Fruit fly (Drosophila melanogaster): ENCODE results near the gene Rel.

Gene Rel

dm6 chr3R:9038652-9039051 is 9.1 kb downstream of the Rel start, which contains the start of gene hyx (continued):
- TF ChIP-seq br (optimal IDR thresholded peaks at IDR 0.05) (no peak), CG15011 (GFP tag; optimal IDR thresholded peaks at IDR 0.05) (no peak), CG6654 (GFP tag; optimal IDR thresholded peaks at IDR 0.05) (no peak), ftz-f1 (GFP tag; optimal IDR thresholded peaks at IDR 0.05) (peak; percentile 95), CG1602 (GFP tag; optimal IDR thresholded peaks at IDR 0.05) (no peak), rib (GFP tag; IDR thresholded peaks at IDR 0.05) (no peak), fd3F (GFP tag; optimal IDR thresholded peaks at IDR 0.05) (no peak), CG4328 (GFP tag; optimal IDR thresholded peaks at IDR 0.05) (no peak), fd102C (GFP tag; optimal IDR thresholded peaks at IDR 0.05) (peak; percentile 7), CG7372 (GFP tag; IDR thresholded peaks at IDR 0.05) (no peak), ssp (GFP tag; IDR thresholded peaks at IDR 0.05) (no peak), mam (GFP tag; optimal IDR thresholded peaks at IDR 0.05) (peak; percentile 59), NC2α (GFP tag; optimal IDR thresholded peaks at IDR 0.05) (no peak), CG34376 (GFP tag; optimal IDR thresholded peaks at IDR 0.05) (peak; percentile 31), CG9609 (GFP tag; optimal IDR thresholded peaks at IDR 0.05) (peak; percentile 8), CG7556 (GFP tag; optimal IDR thresholded peaks at IDR 0.05) (peak; percentile 9), CG6175 (GFP tag; IDR thresholded peaks at IDR 0.05) (no peak), CG11723 (GFP tag; optimal IDR thresholded peaks at IDR 0.05) (no peak), ttk (GFP tag; IDR thresholded peaks at IDR 0.05) (peak; percentile 29; the same call in 1 of the 2 replicates), CG3995 (GFP tag; optimal IDR thresholded peaks at IDR 0.05) (no peak), gro (GFP tag; optimal IDR thresholded peaks at IDR 0.05) (peak; percentile 76), CG6689 (GFP tag; IDR thresholded peaks at IDR 0.05) (no peak), CG2889 (GFP tag; IDR thresholded peaks at IDR 0.05) (no peak), CG1792 (GFP tag; optimal IDR thresholded peaks at IDR 0.05) (no peak), CG13624 (GFP tag; optimal IDR thresholded peaks at IDR 0.05) (peak; percentile 49), CG8944 (GFP tag; optimal IDR thresholded peaks at IDR 0.05) (no peak), Usf (GFP tag; optimal IDR thresholded peaks at IDR 0.05) (no peak), CG12104 (GFP tag; optimal IDR thresholded peaks at IDR 0.05) (no peak), CG17802 (tag; optimal IDR thresholded peaks at IDR 0.05) (no peak), prd (optimal IDR thresholded peaks at IDR 0.05) (no peak), prd (GFP tag; IDR thresholded peaks at IDR 0.05) (peak; percentile 38; the same call in 1 of the 3 replicates), zf30C (GFP tag; optimal IDR thresholded peaks at IDR 0.05) (no peak), CG4854 (GFP tag; optimal IDR thresholded peaks at IDR 0.05) (no peak), Spps (tag; optimal IDR thresholded peaks at IDR 0.05) (no peak), z (GFP tag; IDR thresholded peaks at IDR 0.05) (no peak), HLH4C (GFP tag; IDR thresholded peaks at IDR 0.05; ENCODE audit: partially characterized antibody) (peak; percentile 65; the same call in 2 of the 3 replicates), cas (GFP tag; IDR thresholded peaks at IDR 0.05) (0 out of 2 replicates have a peak, but pooled peaks have one; percentile 27), unpg (GFP tag; optimal IDR thresholded peaks at IDR 0.05) (peak; percentile 14), kni (GFP tag; optimal IDR thresholded peaks at IDR 0.05) (no peak), H15 (GFP tag; IDR thresholded peaks at IDR 0.05) (no peak), cwo (GFP tag; optimal IDR thresholded peaks at IDR 0.05) (no peak), pzg (GFP tag; optimal IDR thresholded peaks at IDR 0.05) (peak; percentile 54), stc (GFP tag; IDR thresholded peaks at IDR 0.05) (no peak), CG16863 (GFP tag; optimal IDR thresholded peaks at IDR 0.05) (peak; percentile 9), CG17568 (GFP tag; optimal IDR thresholded peaks at IDR 0.05) (no peak), CG8765 (GFP tag; IDR thresholded peaks at IDR 0.05) (no peak), bcd (GFP tag; optimal IDR thresholded peaks at IDR 0.05) (peak; percentile 43), CG9437 (GFP tag; optimal IDR thresholded peaks at IDR 0.05) (no peak), dpn (GFP tag; optimal IDR thresholded peaks at IDR 0.05) (peak in 1 of 2 experiments; percentile 53), CG9876 (GFP tag; optimal IDR thresholded peaks at IDR 0.05) (no peak), ranshi (GFP tag; IDR thresholded peaks at IDR 0.05) (peak; percentile 37; the same call in 1 of the 2 replicates), inv (GFP tag; IDR thresholded peaks at IDR 0.05; ENCODE audit: partially characterized antibody) (peak; percentile 60), CG10462 (GFP tag; optimal IDR thresholded peaks at IDR 0.05) (no peak)
